Worm (Caenorhabditis elegans) whole organism, L4 larva: ENCODE results near the gene cisd-3.1.

Source experiments
- dmd-6 ChIP-seq: fragments of 200-800 bp; sonication (Bioruptor generic); IDR thresholded peaks from 2 replicates; pipeline ENCODE4 v1.3.6; 2022; ENCODE audit warnings: missing genetic modification reagents, missing genetic modification characterization, missing compliant biosample characterization
- dpl-1 ChIP-seq: fragments of 150-350 bp; optimal IDR thresholded peaks from 2 replicates; lab custom pipeline; 2014; ENCODE audit warnings: missing biosample characterization, missing genetic modification reagents, missing genetic modification characterization
- lin-39 ChIP-seq: fragments of 150-350 bp; optimal IDR thresholded peaks from 2 replicates; lab custom pipeline; 2014; ENCODE audit warnings: missing biosample characterization, missing genetic modification reagents, missing genetic modification characterization
- nhr-77 ChIP-seq: fragments of 150-350 bp; optimal IDR thresholded peaks from 2 replicates; lab custom pipeline; 2014; ENCODE audit warnings: missing biosample characterization, missing genetic modification characterization
- snpc-4 ChIP-seq: fragments of 150-350 bp; optimal IDR thresholded peaks from 2 replicates; lab custom pipeline; 2014; ENCODE audit warnings: missing biosample characterization, missing genetic modification characterization

DNA sequence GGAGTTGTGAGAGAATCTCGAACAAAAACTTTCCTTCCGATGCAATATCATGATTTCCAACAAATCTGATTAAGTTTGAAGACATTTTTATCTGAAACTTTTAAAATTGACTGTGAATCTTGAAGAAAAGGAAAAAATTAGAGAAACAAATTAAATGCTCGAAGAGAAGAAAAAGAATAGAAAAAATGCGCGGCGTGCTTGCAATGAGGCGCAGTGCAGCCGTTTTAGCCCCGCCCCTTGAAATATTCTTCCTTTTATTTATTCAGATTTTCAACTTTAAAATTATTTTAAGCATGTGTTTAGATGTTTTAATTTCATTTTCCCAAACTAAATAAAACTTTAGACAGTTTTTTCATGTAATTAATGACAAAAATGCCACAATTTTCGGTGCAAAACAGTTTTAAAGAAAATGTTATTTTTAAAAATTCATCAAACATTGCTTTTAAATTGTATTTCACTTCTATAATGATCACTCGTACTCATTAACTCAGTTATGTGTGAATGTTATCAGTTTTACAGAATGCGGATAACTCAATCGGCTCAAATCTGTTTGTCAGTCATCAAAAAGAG lies at the start of gene cisd-3.1, which contains the start of gene mrps-34:
- TF ChIP-seq lin-39 (tag; lab: Kevin White, UChicago) = no peak
- TF ChIP-seq dpl-1 (GFP tag; lab: Kevin White, UChicago) = peak; percentile 25
- no peak for TF ChIP-seq nhr-77 (tag; lab: Kevin White, UChicago)
- no peak for TF ChIP-seq dmd-6 (GFP tag; lab: Robert Waterston, UW)
- no peak for TF ChIP-seq snpc-4 (tag; lab: Kevin White, UChicago)
